Worm (Caenorhabditis elegans) whole organism, young adult: ENCODE data around the gene grd-12.

Source experiments
- B0019.2 ChIP-seq: fragments of 200-800 bp; sonication (Bioruptor generic); conservative IDR thresholded peaks from 2 replicates; pipeline ENCODE4 v1.3.6; 2022; ENCODE audit warnings: missing genetic modification reagents, missing genetic modification characterization, missing compliant biosample characterization
- B0336.3 ChIP-seq: fragments of 200-800 bp; sonication (Bioruptor generic); IDR thresholded peaks from 2 replicates; pipeline ENCODE4 v1.3.6; 2022; ENCODE audit warnings: missing genetic modification characterization, missing compliant biosample characterization
- C06A6.2 ChIP-seq: fragments of 200-800 bp; sonication (Bioruptor generic); conservative IDR thresholded peaks from 2 replicates; pipeline ENCODE4 v1.3.6; 2022; ENCODE audit warnings: missing genetic modification characterization, missing compliant biosample characterization
- F10E7.11 ChIP-seq: sonication (generic microtip); optimal IDR thresholded peaks from 2 replicates; lab custom pipeline; 2017; ENCODE audit warnings: mild to moderate bottlenecking, missing genetic modification characterization, moderate library complexity, missing compliant biosample characterization
- F57C9.4 ChIP-seq: sonication (generic microtip); optimal IDR thresholded peaks from 2 replicates; lab custom pipeline; 2017; ENCODE audit warnings: mild to moderate bottlenecking, missing genetic modification characterization, missing compliant biosample characterization
- K11D2.4 ChIP-seq: fragments of 200-800 bp; sonication (Bioruptor generic); IDR thresholded peaks from 2 replicates; pipeline ENCODE4 v1.3.6; 2022; ENCODE audit warnings: missing genetic modification reagents, missing genetic modification characterization, missing compliant biosample characterization
- Y53F4B.3 ChIP-seq: fragments of 200-800 bp; sonication (Bioruptor generic); IDR thresholded peaks from 2 replicates; pipeline ENCODE4 v1.3.6; 2022; ENCODE audit warnings: missing genetic modification reagents, missing genetic modification characterization, missing compliant biosample characterization
- Y53G8AR.9 ChIP-seq: fragments of 200-800 bp; sonication (Bioruptor generic); conservative IDR thresholded peaks from 2 replicates; pipeline ENCODE4 v1.3.6; 2022; ENCODE audit warnings: missing genetic modification reagents, missing genetic modification characterization, missing compliant biosample characterization
- ZK185.1 ChIP-seq: sonication (generic microtip); optimal IDR thresholded peaks from 2 replicates; lab custom pipeline; 2016; ENCODE audit warnings: mild to moderate bottlenecking, missing genetic modification characterization, missing compliant biosample characterization; ENCODE audit not compliant: poor library complexity, severe bottlenecking
- aptf-3 ChIP-seq: fragments of 200-800 bp; sonication (Bioruptor generic); IDR thresholded peaks from 2 replicates; pipeline ENCODE4 v1.3.6; 2022; ENCODE audit warnings: missing genetic modification characterization, missing compliant biosample characterization
- bed-2 ChIP-seq: fragments of 200-800 bp; sonication (Bioruptor generic); IDR thresholded peaks from 2 replicates; pipeline ENCODE4 v1.3.6; 2022; ENCODE audit warnings: missing genetic modification reagents, missing genetic modification characterization, missing compliant biosample characterization
- cebp-2 ChIP-seq: fragments of 200-800 bp; sonication (Bioruptor generic); IDR thresholded peaks from 2 replicates; pipeline ENCODE4 v1.3.6; 2022; ENCODE audit warnings: missing genetic modification characterization, missing compliant biosample characterization
- ceh-58 ChIP-seq: fragments of 200-800 bp; sonication (Bioruptor generic); IDR thresholded peaks from 2 replicates; pipeline ENCODE4 v1.3.6; 2022; ENCODE audit warnings: missing genetic modification characterization, missing compliant biosample characterization
- dpff-1 ChIP-seq: sonication (generic microtip); optimal IDR thresholded peaks from 2 replicates; lab custom pipeline; 2017; ENCODE audit warnings: mild to moderate bottlenecking, missing genetic modification characterization, missing compliant biosample characterization
- egl-18 ChIP-seq: fragments of 200-800 bp; sonication (Bioruptor generic); IDR thresholded peaks from 2 replicates; pipeline ENCODE4 v1.3.6; 2022; ENCODE audit warnings: missing genetic modification reagents, missing genetic modification characterization, missing compliant biosample characterization
- egl-44 ChIP-seq: fragments of 200-800 bp; sonication (Bioruptor generic); IDR thresholded peaks from 2 replicates; pipeline ENCODE4 v1.3.6; 2022; ENCODE audit warnings: missing genetic modification reagents, missing genetic modification characterization, missing compliant biosample characterization
- ekl-4 ChIP-seq: fragments of 200-800 bp; sonication (Bioruptor generic); IDR thresholded peaks from 2 replicates; pipeline ENCODE4 v1.3.6; 2022; ENCODE audit warnings: missing genetic modification reagents, missing genetic modification characterization, missing compliant biosample characterization
- hlh-12 ChIP-seq: sonication (generic microtip); optimal IDR thresholded peaks from 2 replicates; lab custom pipeline; 2016; ENCODE audit warnings: missing genetic modification characterization, missing compliant biosample characterization
- hlh-26 ChIP-seq: fragments of 200-800 bp; sonication (Bioruptor generic); conservative IDR thresholded peaks from 2 replicates; pipeline ENCODE4 v1.3.6; 2022; ENCODE audit warnings: missing genetic modification reagents, missing genetic modification characterization, missing compliant biosample characterization
- hmg-20 ChIP-seq: fragments of 200-800 bp; sonication (Bioruptor generic); IDR thresholded peaks from 2 replicates; pipeline ENCODE4 v1.3.6; 2022; ENCODE audit warnings: missing genetic modification reagents, missing genetic modification characterization, missing compliant biosample characterization
- hrde-1 ChIP-seq: sonication (generic microtip); optimal IDR thresholded peaks from 2 replicates; lab custom pipeline; 2016; ENCODE audit warnings: missing genetic modification characterization, mild to moderate bottlenecking, missing compliant biosample characterization, moderate library complexity, missing genotype, missing genetic modification reagents, borderline replicate concordance
- hsf-1 ChIP-seq: fragments of 200-800 bp; sonication (Bioruptor generic); IDR thresholded peaks from 2 replicates; pipeline ENCODE4 v1.3.6; 2022; ENCODE audit warnings: missing genetic modification reagents, missing genetic modification characterization, missing compliant biosample characterization
- let-526 ChIP-seq: fragments of 200-800 bp; sonication (Bioruptor generic); IDR thresholded peaks from 2 replicates; pipeline ENCODE4 v1.3.6; 2022; ENCODE audit warnings: missing genetic modification reagents, missing genetic modification characterization, missing compliant biosample characterization
- lin-40 ChIP-seq: sonication (generic microtip); optimal IDR thresholded peaks from 2 replicates; lab custom pipeline; 2016; ENCODE audit warnings: missing genetic modification characterization, mild to moderate bottlenecking, missing compliant biosample characterization, missing genotype, missing genetic modification reagents
- lin-54 ChIP-seq: fragments of 200-800 bp; sonication (Bioruptor generic); optimal IDR thresholded peaks from 2 replicates; lab custom pipeline; 2018; ENCODE audit warnings: mild to moderate bottlenecking, missing genetic modification characterization, missing compliant biosample characterization
- lsl-1 ChIP-seq: fragments of 200-800 bp; sonication (Bioruptor generic); optimal IDR thresholded peaks from 2 replicates; lab custom pipeline; 2018; ENCODE audit warnings: mild to moderate bottlenecking, missing genetic modification characterization, moderate library complexity, missing compliant biosample characterization
- madf-10 ChIP-seq: sonication (generic microtip); optimal IDR thresholded peaks from 2 replicates; lab custom pipeline; 2016; ENCODE audit warnings: mild to moderate bottlenecking, missing genetic modification characterization, missing compliant biosample characterization
- madf-3 ChIP-seq: fragments of 200-800 bp; sonication (Bioruptor generic); IDR thresholded peaks from 2 replicates; pipeline ENCODE4 v1.3.6; 2022; ENCODE audit warnings: missing genetic modification reagents, missing genetic modification characterization, missing compliant biosample characterization
- mel-28 ChIP-seq: sonication (generic microtip); optimal IDR thresholded peaks from 2 replicates; lab custom pipeline; 2016; ENCODE audit warnings: borderline replicate concordance, mild to moderate bottlenecking, missing genetic modification characterization, missing compliant biosample characterization
- mes-4 ChIP-seq: sonication (generic microtip); optimal IDR thresholded peaks from 2 replicates; lab custom pipeline; 2016; ENCODE audit warnings: missing genotype, missing genetic modification characterization, missing compliant biosample characterization
- nfya-2 ChIP-seq: fragments of 200-800 bp; sonication (Bioruptor generic); IDR thresholded peaks from 2 replicates; pipeline ENCODE4 v1.3.6; 2022; ENCODE audit warnings: missing genetic modification reagents, missing genetic modification characterization, missing compliant biosample characterization
- nfyb-1 ChIP-seq: fragments of 200-800 bp; sonication (Bioruptor generic); IDR thresholded peaks from 2 replicates; pipeline ENCODE4 v1.3.6; 2022; ENCODE audit warnings: missing genetic modification reagents, missing genetic modification characterization, missing compliant biosample characterization
- nhr-27 ChIP-seq: fragments of 200-800 bp; sonication (Bioruptor generic); optimal IDR thresholded peaks from 2 replicates; lab custom pipeline; 2018; ENCODE audit warnings: mild to moderate bottlenecking, missing genetic modification characterization, moderate library complexity, missing compliant biosample characterization
- nhr-90 ChIP-seq: sonication (generic microtip); optimal IDR thresholded peaks from 2 replicates; lab custom pipeline; 2016; ENCODE audit warnings: missing genotype, mild to moderate bottlenecking, missing genetic modification characterization, missing compliant biosample characterization
- pbrm-1 ChIP-seq: fragments of 200-800 bp; sonication (Bioruptor generic); IDR thresholded peaks from 2 replicates; pipeline ENCODE4 v1.3.6; 2022; ENCODE audit warnings: missing genetic modification reagents, missing genetic modification characterization, missing compliant biosample characterization
- pha-4 ChIP-seq: fragments of 150-350 bp; sonication (generic microtip); optimal IDR thresholded peaks from 2 replicates; lab custom pipeline; 2014; ENCODE audit warnings: missing biosample characterization, missing genetic modification reagents, missing genetic modification characterization
- rec-8 ChIP-seq, 2 experiments: sonication (generic microtip); optimal IDR thresholded peaks; 2 replicates each; lab custom pipeline; 2016; ENCODE audit warnings: mild to moderate bottlenecking in 2 of 2, missing genetic modification characterization in 2 of 2, missing genetic modification reagents in 2 of 2, missing genotype in 2 of 2, missing biosample characterization in 1 of 2, missing compliant biosample characterization in 1 of 2, moderate library complexity in 1 of 2
- rpc-1 ChIP-seq, 2 experiments: fragments of 150-350 bp in 1 of 2; sonication (generic microtip) in 1 of 2; optimal IDR thresholded peaks; 2 replicates each; lab custom pipeline; 2014 to 2018; ENCODE audit warnings: missing biosample characterization in 1 of 2, missing genetic modification characterization in 1 of 2, missing genetic modification reagents in 1 of 2, missing genotype in 1 of 2
- sdz-38 ChIP-seq: sonication (generic microtip); optimal IDR thresholded peaks from 2 replicates; lab custom pipeline; 2016; ENCODE audit warnings: missing genotype, missing genetic modification characterization, missing compliant biosample characterization
- snpc-1.1 ChIP-seq: sonication (generic microtip); optimal IDR thresholded peaks from 2 replicates; lab custom pipeline; 2017; ENCODE audit warnings: missing genetic modification characterization, mild to moderate bottlenecking, missing compliant biosample characterization, antibody characterized with exemption, moderate library complexity, missing genotype, missing genetic modification reagents; ENCODE audit not compliant: insufficient read depth
- snpc-3.4 ChIP-seq: sonication (generic microtip); optimal IDR thresholded peaks from 2 replicates; lab custom pipeline; 2017; ENCODE audit warnings: missing genetic modification characterization, mild to moderate bottlenecking, missing compliant biosample characterization, antibody characterized with exemption, moderate library complexity, missing genotype, missing genetic modification reagents
- sptf-2 ChIP-seq: fragments of 200-800 bp; sonication (Bioruptor generic); optimal IDR thresholded peaks from 2 replicates; lab custom pipeline; 2018; ENCODE audit warnings: mild to moderate bottlenecking, missing genetic modification characterization, missing compliant biosample characterization
- tbx-9 ChIP-seq: sonication (generic microtip); optimal IDR thresholded peaks from 2 replicates; lab custom pipeline; 2016; ENCODE audit warnings: borderline replicate concordance, missing genetic modification characterization, inconsistent platforms, missing compliant biosample characterization
- unc-130 ChIP-seq: sonication (generic microtip); optimal IDR thresholded peaks from 2 replicates; lab custom pipeline; 2016; ENCODE audit warnings: missing genetic modification reagents, missing genetic modification characterization, missing compliant biosample characterization
- zfh-2 ChIP-seq: fragments of 200-800 bp; sonication (Bioruptor generic); conservative IDR thresholded peaks from 2 replicates; pipeline ENCODE4 v1.3.6; 2022; ENCODE audit warnings: missing genetic modification reagents, missing genetic modification characterization, missing compliant biosample characterization
- ztf-26 ChIP-seq: sonication (generic microtip); optimal IDR thresholded peaks from 2 replicates; lab custom pipeline; 2017; ENCODE audit warnings: missing genetic modification characterization, missing compliant biosample characterization
- ztf-28 ChIP-seq: fragments of 200-800 bp; sonication (Bioruptor generic); IDR thresholded peaks from 2 replicates; pipeline ENCODE4 v1.3.6; 2022; ENCODE audit warnings: missing genetic modification reagents, missing genetic modification characterization, missing compliant biosample characterization
- ztf-3 ChIP-seq: fragments of 200-800 bp; sonication (Bioruptor generic); optimal IDR thresholded peaks from 2 replicates; lab custom pipeline; 2018; ENCODE audit warnings: mild to moderate bottlenecking, missing genetic modification characterization, missing compliant biosample characterization

grd-12 gene

ce11 chrV:14992627-14993117 is 14.4 kb downstream of the grd-12 start, which contains the start of gene T01C3.3 (continued):
- TF ChIP-seq ztf-26 (tag; lab: Kevin White, UChicago) = no peak
- peak; percentile 86 for TF ChIP-seq hsf-1 (GFP tag; lab: Robert Waterston, UW)
- no peak for TF ChIP-seq nhr-27 (tag; lab: Kevin White, UChicago)
- no peak for TF ChIP-seq F57C9.4 (tag; lab: Kevin White, UChicago)
- TF ChIP-seq nfyb-1 (GFP tag; lab: Robert Waterston, UW) = no peak
- no peak for TF ChIP-seq ztf-28
- no peak for TF ChIP-seq hrde-1
- TF ChIP-seq B0019.2 = peak; percentile 65; the same call in 1 of the 2 replicates
- TF ChIP-seq lsl-1 (GFP tag; lab: Kevin White, UChicago) = peak; percentile 91
- TF ChIP-seq ekl-4 (GFP tag; lab: Robert Waterston, UW) = 0 out of 2 replicates have a peak, but pooled peaks have one; percentile 33
- no peak for TF ChIP-seq mes-4 (tag; lab: Kevin White, UChicago)
- peak; percentile 78; the same call in 1 of the 2 replicates for TF ChIP-seq madf-3 (GFP tag; lab: Robert Waterston, UW)
- TF ChIP-seq nhr-90 = no peak
- peak; percentile 17 for TF ChIP-seq unc-130 (GFP tag; lab: Kevin White, UChicago)
- no peak for TF ChIP-seq tbx-9 (tag; lab: Kevin White, UChicago)
- no peak for TF ChIP-seq Y53F4B.3 (GFP tag; lab: Robert Waterston, UW)
- TF ChIP-seq rpc-1 (optimal IDR thresholded peaks at IDR 0.05; lab: Kevin White, UChicago) = no peak
- TF ChIP-seq rpc-1 (tag; optimal IDR thresholded peaks at IDR 0.05; lab: Kevin White, UChicago) = no peak
- no peak for TF ChIP-seq cebp-2
- no peak for TF ChIP-seq dpff-1 (tag; lab: Kevin White, UChicago)
- TF ChIP-seq hlh-12 (tag; lab: Kevin White, UChicago) = no peak
- TF ChIP-seq zfh-2 (GFP tag; lab: Robert Waterston, UW) = no peak
- TF ChIP-seq ztf-3 = no peak
- TF ChIP-seq bed-2 (GFP tag; lab: Robert Waterston, UW) = no peak
- no peak for TF ChIP-seq hmg-20 (GFP tag; lab: Robert Waterston, UW)
- TF ChIP-seq C06A6.2 = no peak
- no peak for TF ChIP-seq F10E7.11 (tag; lab: Kevin White, UChicago)
- no peak for TF ChIP-seq B0336.3 (GFP tag; lab: Robert Waterston, UW)
- TF ChIP-seq nfya-2 = no peak
- TF ChIP-seq lin-54 (GFP tag; lab: Kevin White, UChicago) = peak; percentile 52
- no peak for TF ChIP-seq egl-44 (GFP tag; lab: Robert Waterston, UW)
- TF ChIP-seq hlh-26 (GFP tag; lab: Robert Waterston, UW) = no peak
- TF ChIP-seq sptf-2 (GFP tag; lab: Kevin White, UChicago) = no peak
- no peak for TF ChIP-seq snpc-1.1
- TF ChIP-seq pbrm-1 (GFP tag; lab: Robert Waterston, UW) = 0 out of 2 replicates have a peak, but pooled peaks have one; percentile 35
- TF ChIP-seq let-526 (GFP tag; lab: Robert Waterston, UW) = no peak
- TF ChIP-seq ceh-58 (GFP tag; lab: Robert Waterston, UW) = no peak
- no peak for TF ChIP-seq mel-28 (tag; lab: Kevin White, UChicago)
- no peak for TF ChIP-seq pha-4
- peak; percentile 72 for TF ChIP-seq snpc-3.4
- TF ChIP-seq sdz-38 = no peak
- no peak for TF ChIP-seq rec-8 (tag; optimal IDR thresholded peaks at IDR 0.05; lab: Kevin White, UChicago)
- TF ChIP-seq lin-40 = no peak
- TF ChIP-seq ZK185.1 (tag; lab: Kevin White, UChicago) = no peak
- TF ChIP-seq K11D2.4 (GFP tag; lab: Robert Waterston, UW) = no peak
- no peak for TF ChIP-seq Y53G8AR.9
- TF ChIP-seq egl-18 (GFP tag; lab: Robert Waterston, UW) = no peak
- no peak for TF ChIP-seq madf-10 (tag; lab: Kevin White, UChicago)
- no peak for TF ChIP-seq aptf-3 (GFP tag; lab: Robert Waterston, UW)
